Worm (Caenorhabditis elegans) whole organism, young adult: Measurements from ENCODE around the gene glb-19.

Experiments used
- B0336.3 ChIP-seq: fragments of 200-800 bp; sonication (Bioruptor generic); IDR thresholded peaks from 2 replicates; pipeline ENCODE4 v1.3.6; 2022; ENCODE audit warnings: missing genetic modification characterization, missing compliant biosample characterization
- F22D6.2 ChIP-seq: sonication (generic microtip); optimal IDR thresholded peaks from 2 replicates; lab custom pipeline; 2016; ENCODE audit warnings: mild to moderate bottlenecking, missing genetic modification characterization, missing compliant biosample characterization
- F23B12.7 ChIP-seq: sonication (generic microtip); optimal IDR thresholded peaks from 2 replicates; lab custom pipeline; 2017; ENCODE audit warnings: missing genetic modification characterization, mild to moderate bottlenecking, missing compliant biosample characterization, antibody characterized with exemption, moderate library complexity; ENCODE audit not compliant: insufficient read depth
- F33H1.4 ChIP-seq: fragments of 200-800 bp; sonication (Bioruptor generic); IDR thresholded peaks from 2 replicates; pipeline ENCODE4 v1.3.6; 2022; ENCODE audit warnings: missing genetic modification reagents, missing genetic modification characterization, missing compliant biosample characterization
- F57A8.1 ChIP-seq: fragments of 200-800 bp; sonication (Bioruptor generic); optimal IDR thresholded peaks from 2 replicates; lab custom pipeline; 2018; ENCODE audit warnings: mild to moderate bottlenecking, missing genetic modification characterization, moderate library complexity, missing compliant biosample characterization
- K11D2.4 ChIP-seq: fragments of 200-800 bp; sonication (Bioruptor generic); IDR thresholded peaks from 2 replicates; pipeline ENCODE4 v1.3.6; 2022; ENCODE audit warnings: missing genetic modification reagents, missing genetic modification characterization, missing compliant biosample characterization
- Y53F4B.3 ChIP-seq: fragments of 200-800 bp; sonication (Bioruptor generic); IDR thresholded peaks from 2 replicates; pipeline ENCODE4 v1.3.6; 2022; ENCODE audit warnings: missing genetic modification reagents, missing genetic modification characterization, missing compliant biosample characterization
- akir-1 ChIP-seq: fragments of 200-800 bp; sonication (Bioruptor generic); optimal IDR thresholded peaks from 2 replicates; lab custom pipeline; 2018; ENCODE audit warnings: mild to moderate bottlenecking, missing genetic modification characterization, moderate library complexity, missing compliant biosample characterization
- attf-6 ChIP-seq: fragments of 200-800 bp; sonication (Bioruptor generic); IDR thresholded peaks from 2 replicates; pipeline ENCODE4 v1.3.6; 2022; ENCODE audit warnings: missing genetic modification reagents, missing genetic modification characterization, missing compliant biosample characterization
- ccch-3 ChIP-seq: fragments of 200-800 bp; sonication (Bioruptor generic); optimal IDR thresholded peaks from 2 replicates; lab custom pipeline; 2018; ENCODE audit warnings: mild to moderate bottlenecking, missing genetic modification characterization, missing compliant biosample characterization
- ceh-27 ChIP-seq: fragments of 200-800 bp; sonication (Bioruptor generic); optimal IDR thresholded peaks from 2 replicates; lab custom pipeline; 2018; ENCODE audit warnings: mild to moderate bottlenecking, missing genetic modification characterization, moderate library complexity, missing compliant biosample characterization
- ceh-91 ChIP-seq: fragments of 200-800 bp; sonication (Bioruptor generic); IDR thresholded peaks from 2 replicates; pipeline ENCODE4 v1.3.6; 2022; ENCODE audit warnings: missing genetic modification reagents, missing genetic modification characterization, missing compliant biosample characterization
- die-1 ChIP-seq: sonication (generic microtip); optimal IDR thresholded peaks from 2 replicates; lab custom pipeline; 2016; ENCODE audit warnings: missing genotype, mild to moderate bottlenecking, missing genetic modification characterization, missing compliant biosample characterization
- dox-1 ChIP-seq: fragments of 200-800 bp; sonication (Bioruptor generic); IDR thresholded peaks from 2 replicates; pipeline ENCODE4 v1.3.6; 2022; ENCODE audit warnings: missing genetic modification reagents, missing genetic modification characterization, missing compliant biosample characterization
- dpff-1 ChIP-seq: sonication (generic microtip); optimal IDR thresholded peaks from 2 replicates; lab custom pipeline; 2017; ENCODE audit warnings: mild to moderate bottlenecking, missing genetic modification characterization, missing compliant biosample characterization
- efl-1 ChIP-seq: fragments of 150-350 bp; optimal IDR thresholded peaks from 2 replicates; lab custom pipeline; 2014; ENCODE audit warnings: missing biosample characterization, missing genetic modification reagents, missing genetic modification characterization
- egl-18 ChIP-seq: fragments of 200-800 bp; sonication (Bioruptor generic); IDR thresholded peaks from 2 replicates; pipeline ENCODE4 v1.3.6; 2022; ENCODE audit warnings: missing genetic modification reagents, missing genetic modification characterization, missing compliant biosample characterization
- ekl-4 ChIP-seq: fragments of 200-800 bp; sonication (Bioruptor generic); IDR thresholded peaks from 2 replicates; pipeline ENCODE4 v1.3.6; 2022; ENCODE audit warnings: missing genetic modification reagents, missing genetic modification characterization, missing compliant biosample characterization
- ets-4 ChIP-seq: fragments of 200-800 bp; sonication (Bioruptor generic); optimal IDR thresholded peaks from 2 replicates; lab custom pipeline; 2018; ENCODE audit warnings: mild to moderate bottlenecking, missing genetic modification characterization, missing compliant biosample characterization
- gei-17 ChIP-seq: fragments of 200-800 bp; sonication (Bioruptor generic); optimal IDR thresholded peaks from 2 replicates; lab custom pipeline; 2018; ENCODE audit warnings: mild to moderate bottlenecking, missing genetic modification characterization, missing compliant biosample characterization
- hlh-26 ChIP-seq: fragments of 200-800 bp; sonication (Bioruptor generic); conservative IDR thresholded peaks from 2 replicates; pipeline ENCODE4 v1.3.6; 2022; ENCODE audit warnings: missing genetic modification reagents, missing genetic modification characterization, missing compliant biosample characterization
- hmg-1.2 ChIP-seq: fragments of 200-800 bp; sonication (Bioruptor generic); IDR thresholded peaks from 2 replicates; pipeline ENCODE4 v1.3.6; 2022; ENCODE audit warnings: missing genetic modification reagents, missing genetic modification characterization, missing compliant biosample characterization
- hrde-1 ChIP-seq: sonication (generic microtip); optimal IDR thresholded peaks from 2 replicates; lab custom pipeline; 2016; ENCODE audit warnings: missing genetic modification characterization, mild to moderate bottlenecking, missing compliant biosample characterization, moderate library complexity, missing genotype, missing genetic modification reagents, borderline replicate concordance
- lin-35 ChIP-seq, 3 experiments: fragments of 150-350 bp in 2 of 3; sonication (generic microtip) in 1 of 3; optimal IDR thresholded peaks; 2 replicates each; lab custom pipeline; 2014 to 2018; ENCODE audit warnings: missing biosample characterization in 3 of 3, missing genetic modification characterization in 3 of 3, missing genetic modification reagents in 3 of 3
- lsy-27 ChIP-seq: sonication (generic microtip); optimal IDR thresholded peaks from 2 replicates; lab custom pipeline; 2017; ENCODE audit warnings: missing genetic modification characterization, mild to moderate bottlenecking, missing compliant biosample characterization, antibody characterized with exemption, missing genotype, borderline replicate concordance; ENCODE audit not compliant: insufficient read depth
- madf-6 ChIP-seq: fragments of 200-800 bp; sonication (Bioruptor generic); IDR thresholded peaks from 2 replicates; pipeline ENCODE4 v1.3.6; 2022; ENCODE audit warnings: missing genetic modification reagents, missing genetic modification characterization, missing compliant biosample characterization
- mcd-1 ChIP-seq: fragments of 200-800 bp; sonication (Bioruptor generic); IDR thresholded peaks from 2 replicates; pipeline ENCODE4 v1.3.6; 2022; ENCODE audit warnings: missing genetic modification reagents, missing genetic modification characterization, missing compliant biosample characterization
- nhr-120 ChIP-seq: fragments of 200-800 bp; sonication (Bioruptor generic); IDR thresholded peaks from 2 replicates; pipeline ENCODE4 v1.3.6; 2022; ENCODE audit warnings: missing genetic modification characterization, missing compliant biosample characterization
- pha-4 ChIP-seq: fragments of 150-350 bp; sonication (generic microtip); optimal IDR thresholded peaks from 2 replicates; lab custom pipeline; 2014; ENCODE audit warnings: missing biosample characterization, missing genetic modification reagents, missing genetic modification characterization
- tbp1 ChIP-seq: fragments of 200-800 bp; sonication (Bioruptor generic); optimal IDR thresholded peaks from 2 replicates; lab custom pipeline; 2018; ENCODE audit warnings: mild to moderate bottlenecking, missing genetic modification characterization, missing compliant biosample characterization
- tbx-9 ChIP-seq: sonication (generic microtip); optimal IDR thresholded peaks from 2 replicates; lab custom pipeline; 2016; ENCODE audit warnings: borderline replicate concordance, missing genetic modification characterization, inconsistent platforms, missing compliant biosample characterization
- tlf-1 ChIP-seq: fragments of 200-800 bp; sonication (Bioruptor generic); optimal IDR thresholded peaks from 2 replicates; lab custom pipeline; 2018; ENCODE audit warnings: mild to moderate bottlenecking, missing genetic modification characterization, missing compliant biosample characterization
- ztf-22 ChIP-seq: fragments of 200-800 bp; sonication (Bioruptor generic); optimal IDR thresholded peaks from 2 replicates; lab custom pipeline; 2018; ENCODE audit warnings: mild to moderate bottlenecking, missing genetic modification characterization, moderate library complexity, missing compliant biosample characterization
- ztf-28 ChIP-seq: fragments of 200-800 bp; sonication (Bioruptor generic); IDR thresholded peaks from 2 replicates; pipeline ENCODE4 v1.3.6; 2022; ENCODE audit warnings: missing genetic modification reagents, missing genetic modification characterization, missing compliant biosample characterization

glb-19 gene

DNA sequence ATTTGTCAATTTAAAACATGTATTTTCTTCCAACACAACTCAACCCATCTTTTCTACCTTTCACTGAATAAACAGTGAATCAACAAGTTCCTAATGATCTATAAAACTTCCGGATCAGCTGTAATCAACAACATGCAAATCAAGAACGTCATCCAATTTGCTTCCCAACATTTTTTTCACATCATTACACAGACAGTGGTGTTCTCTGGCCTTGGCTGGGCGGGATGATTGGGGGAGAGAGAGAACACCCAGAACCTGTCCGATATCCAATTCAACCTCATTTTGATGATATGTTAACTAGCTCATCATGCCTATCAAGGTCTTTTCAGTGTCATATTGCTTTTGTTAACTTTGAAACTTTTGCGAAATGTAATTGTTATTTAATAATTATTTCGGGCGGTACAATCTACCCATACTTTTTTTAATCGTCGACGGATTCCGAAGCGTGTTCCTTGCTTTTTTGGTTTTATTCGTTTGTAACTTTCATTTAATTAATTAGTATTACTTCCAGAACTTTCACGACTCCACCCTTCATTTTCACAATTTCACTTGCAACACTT lies 38.9 kb downstream of the glb-19 start, which contains the start of gene ptr-14:
Gene ptr-14, plus strand, starts transcription at position 510 of the 560 bp plus-strand sequence.
- no peak for TF ChIP-seq lin-35 (GFP tag; optimal IDR thresholded peaks at IDR 0.05; lab: Kevin White, UChicago)
- no peak for TF ChIP-seq hlh-26 (GFP tag; lab: Robert Waterston, UW)
- TF ChIP-seq B0336.3 = no peak
- TF ChIP-seq efl-1 = no peak
- no peak for TF ChIP-seq pha-4 (tag; lab: Kevin White, UChicago)
- TF ChIP-seq hmg-1.2 = no peak
- TF ChIP-seq F22D6.2 (tag; lab: Kevin White, UChicago) = no peak
- no peak for TF ChIP-seq die-1
- TF ChIP-seq ztf-28 (GFP tag; lab: Robert Waterston, UW) = no peak
- no peak for TF ChIP-seq tbp1
- TF ChIP-seq tbx-9 (tag; lab: Kevin White, UChicago) = no peak
- TF ChIP-seq hrde-1 (tag; lab: Kevin White, UChicago) = no peak
- TF ChIP-seq ccch-3 = no peak
- no peak for TF ChIP-seq ztf-22
- TF ChIP-seq attf-6 (GFP tag; lab: Robert Waterston, UW) = no peak

DNA sequence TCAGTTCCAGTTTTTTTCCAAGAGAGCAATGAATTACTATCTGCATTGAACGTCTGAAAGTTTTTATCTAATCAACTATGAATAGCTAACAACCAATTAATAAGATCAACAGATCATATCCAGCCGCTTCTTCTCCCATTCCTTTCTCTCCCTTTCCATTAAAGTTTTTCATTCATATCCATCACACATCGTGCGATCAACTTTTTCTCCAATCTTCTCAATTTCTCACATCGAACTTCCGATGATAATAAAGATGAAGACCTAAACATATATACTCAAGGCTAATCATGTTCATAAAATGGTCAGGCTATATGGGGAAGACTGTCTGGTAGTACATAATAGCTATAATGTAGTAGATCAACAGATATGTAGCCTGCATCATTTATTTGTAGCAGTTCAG lies 41.7 kb downstream of the glb-19 start:
- TF ChIP-seq dox-1 (GFP tag; lab: Robert Waterston, UW) (no peak), attf-6 (GFP tag; lab: Robert Waterston, UW) (no peak), egl-18 (GFP tag; lab: Robert Waterston, UW) (no peak), ceh-91 (GFP tag; lab: Robert Waterston, UW) (no peak), ets-4 (GFP tag; lab: Kevin White, UChicago) (no peak), F57A8.1 (no peak), K11D2.4 (GFP tag; lab: Robert Waterston, UW) (no peak), tbx-9 (tag; lab: Kevin White, UChicago) (no peak), gei-17 (GFP tag; lab: Kevin White, UChicago) (no peak), lsy-27 (tag; lab: Kevin White, UChicago) (no peak), mcd-1 (GFP tag; lab: Robert Waterston, UW) (no peak), akir-1 (no peak), ceh-27 (GFP tag; lab: Kevin White, UChicago) (no peak), ekl-4 (no peak), Y53F4B.3 (GFP tag; lab: Robert Waterston, UW) (no peak), madf-6 (GFP tag; lab: Robert Waterston, UW) (no peak), lin-35 (GFP tag; optimal IDR thresholded peaks at IDR 0.05; lab: Kevin White, UChicago) (no peak), nhr-120 (no peak), dpff-1 (no peak)

DNA sequence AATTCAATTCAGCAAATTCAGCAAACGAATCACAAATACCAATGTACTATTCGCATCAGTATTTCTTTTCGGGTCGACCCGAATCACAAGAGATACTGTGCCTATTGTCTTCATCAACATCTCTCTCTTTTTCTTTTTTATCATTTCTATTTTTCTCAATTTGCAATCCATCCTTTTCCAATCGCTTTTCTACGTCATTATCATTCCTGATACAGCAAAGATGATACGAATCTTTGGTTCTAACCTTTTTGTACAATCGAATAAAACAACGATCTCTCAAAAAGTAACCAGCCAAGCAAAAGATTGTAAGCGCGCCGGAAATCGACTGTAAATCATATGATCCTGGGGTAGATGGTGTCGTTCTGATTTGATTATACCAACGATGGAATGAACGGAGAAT lies 44.0 kb downstream of the glb-19 start:
- TF ChIP-seq F23B12.7 (no peak), tlf-1 (GFP tag; lab: Kevin White, UChicago) (no peak)
- TF ChIP-seq, all 124 proteins: peak for 0

DNA sequence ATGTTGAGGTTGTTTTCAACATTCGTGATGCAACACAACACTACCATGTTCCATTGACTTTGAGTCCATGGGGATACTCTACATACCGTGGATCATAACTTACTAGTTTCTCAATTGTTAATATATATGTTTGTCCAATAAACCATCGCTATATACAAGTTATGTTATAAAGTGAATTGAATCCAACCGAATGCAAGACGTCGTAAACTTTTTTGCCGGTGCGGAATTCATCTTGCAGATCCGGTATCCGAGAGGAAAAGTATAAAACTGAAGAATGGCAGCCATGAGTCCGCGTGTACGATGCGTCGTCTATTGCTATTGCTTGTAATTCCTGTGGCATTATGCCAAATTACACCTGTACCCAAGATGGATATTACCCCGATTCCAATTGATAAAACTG lies 45.7 kb downstream of the glb-19 start, which contains the start of gene R09H10.6:
Gene R09H10.6, plus strand, starts transcription at position 301 of the 400 bp plus-strand sequence.
- no peak for TF ChIP-seq F33H1.4 (GFP tag; lab: Robert Waterston, UW)
